Fruit fly (Drosophila melanogaster) whole organism, pupa: ENCODE data around the gene Ance-2.

Source experiments
- CG10348 ChIP-seq: fragments of 200-800 bp; sonication (Bioruptor generic); IDR thresholded peaks from 2 replicates; pipeline ENCODE4 v1.3.6; 2022; ENCODE audit warnings: missing biosample characterization, missing genetic modification characterization
- CG12605 ChIP-seq: fragments of 200-800 bp; sonication (Bioruptor generic); IDR thresholded peaks from 2 replicates; pipeline ENCODE4 v1.3.6; 2022; ENCODE audit warnings: missing biosample characterization, missing genetic modification characterization
- CG13204 ChIP-seq: fragments of 200-800 bp; sonication (Bioruptor generic); optimal IDR thresholded peaks from 2 replicates; lab custom pipeline; 2018; ENCODE audit warnings: missing biosample characterization, mild to moderate bottlenecking, missing genetic modification characterization, moderate library complexity
- CG14655 ChIP-seq: fragments of 200-800 bp; sonication (Bioruptor generic); optimal IDR thresholded peaks from 3 replicates; lab custom pipeline; 2017; ENCODE audit warnings: mild to moderate bottlenecking, missing biosample characterization, missing genetic modification reagents, missing genetic modification characterization
- CG15710 ChIP-seq: fragments of 200-800 bp; sonication (Bioruptor generic); optimal IDR thresholded peaks from 2 replicates; lab custom pipeline; 2018; ENCODE audit warnings: missing biosample characterization, mild to moderate bottlenecking, missing genetic modification characterization, moderate library complexity
- CG17806 ChIP-seq: fragments of 200-800 bp; sonication (Bioruptor generic); optimal IDR thresholded peaks from 2 replicates; lab custom pipeline; 2018; ENCODE audit warnings: missing biosample characterization, mild to moderate bottlenecking, missing genetic modification characterization, moderate library complexity
- CG32121 ChIP-seq: fragments of 200-800 bp; sonication (Bioruptor generic); IDR thresholded peaks from 2 replicates; pipeline ENCODE4 v1.3.6; 2022; ENCODE audit warnings: missing biosample characterization, missing genetic modification characterization
- CG34367 ChIP-seq: fragments of 200-800 bp; sonication (Bioruptor generic); optimal IDR thresholded peaks from 2 replicates; lab custom pipeline; 2018; ENCODE audit warnings: missing biosample characterization, mild to moderate bottlenecking, missing genetic modification characterization
- CG4496 ChIP-seq: fragments of 200-800 bp; sonication (Bioruptor generic); IDR thresholded peaks from 3 replicates; pipeline ENCODE4 v1.3.6; 2022; ENCODE audit warnings: missing biosample characterization, missing genetic modification characterization
- CG8159 ChIP-seq: fragments of 200-800 bp; sonication (Bioruptor generic); optimal IDR thresholded peaks from 3 replicates; lab custom pipeline; 2018; ENCODE audit warnings: missing biosample characterization, mild to moderate bottlenecking, missing genetic modification characterization, moderate library complexity
- CG8301 ChIP-seq: fragments of 200-800 bp; sonication (Bioruptor generic); optimal IDR thresholded peaks from 2 replicates; lab custom pipeline; 2018; ENCODE audit warnings: missing biosample characterization, mild to moderate bottlenecking, missing genetic modification characterization
- CG9948 ChIP-seq: fragments of 200-800 bp; sonication (Bioruptor generic); optimal IDR thresholded peaks from 2 replicates; lab custom pipeline; 2018; ENCODE audit warnings: missing biosample characterization, mild to moderate bottlenecking, missing genetic modification characterization, moderate library complexity
- D1 ChIP-seq: fragments of 200-800 bp; sonication (Bioruptor generic); optimal IDR thresholded peaks from 2 replicates; lab custom pipeline; 2018; ENCODE audit warnings: missing biosample characterization, mild to moderate bottlenecking, missing genetic modification characterization, moderate library complexity
- EcR ChIP-seq: fragments of 200-800 bp; sonication (Bioruptor generic); optimal IDR thresholded peaks from 3 replicates; lab custom pipeline; 2019; ENCODE audit warnings: missing biosample characterization, missing genetic modification characterization, mild to moderate bottlenecking, moderate library complexity, missing genetic modification reagents
- Ets98B ChIP-seq: fragments of 200-800 bp; sonication (Bioruptor generic); IDR thresholded peaks from 2 replicates; pipeline ENCODE4 v1.3.6; 2022; ENCODE audit warnings: missing biosample characterization, missing genetic modification characterization
- Pif1A ChIP-seq: fragments of 200-800 bp; sonication (Bioruptor generic); optimal IDR thresholded peaks from 3 replicates; lab custom pipeline; 2016; ENCODE audit warnings: missing biosample characterization, missing genetic modification characterization
- Pif1B ChIP-seq: fragments of 200-800 bp; sonication (Bioruptor generic); optimal IDR thresholded peaks from 3 replicates; lab custom pipeline; 2016; ENCODE audit warnings: missing biosample characterization, missing genetic modification characterization
- Snoo ChIP-seq: fragments of 200-800 bp; sonication (Bioruptor generic); optimal IDR thresholded peaks from 3 replicates; lab custom pipeline; 2017; ENCODE audit warnings: missing biosample characterization, mild to moderate bottlenecking, missing genetic modification characterization, inconsistent platforms
- fd96Ca ChIP-seq: fragments of 200-800 bp; sonication (Bioruptor generic); IDR thresholded peaks from 3 replicates; pipeline ENCODE4 v1.3.6; 2022; ENCODE audit warnings: missing biosample characterization, missing genetic modification characterization
- gl ChIP-seq: fragments of 200-800 bp; sonication (Bioruptor generic); optimal IDR thresholded peaks from 2 replicates; lab custom pipeline; 2018; ENCODE audit warnings: missing biosample characterization, mild to moderate bottlenecking, missing genetic modification characterization
- rn ChIP-seq: fragments of 200-800 bp; sonication (Bioruptor generic); IDR thresholded peaks from 2 replicates; pipeline ENCODE4 v1.3.6; 2022; ENCODE audit warnings: missing biosample characterization, missing genetic modification characterization

Ance-2 gene

dm6 chr2L:13881387-13881902 lies 27.7 kb upstream of the Ance-2 start:
- TF ChIP-seq fd96Ca, result 0 out of 3 replicates have a peak, but pooled peaks have one; percentile 33
- no peak for TF ChIP-seq CG12605 (GFP tag; lab: Robert Waterston, UW)

DNA sequence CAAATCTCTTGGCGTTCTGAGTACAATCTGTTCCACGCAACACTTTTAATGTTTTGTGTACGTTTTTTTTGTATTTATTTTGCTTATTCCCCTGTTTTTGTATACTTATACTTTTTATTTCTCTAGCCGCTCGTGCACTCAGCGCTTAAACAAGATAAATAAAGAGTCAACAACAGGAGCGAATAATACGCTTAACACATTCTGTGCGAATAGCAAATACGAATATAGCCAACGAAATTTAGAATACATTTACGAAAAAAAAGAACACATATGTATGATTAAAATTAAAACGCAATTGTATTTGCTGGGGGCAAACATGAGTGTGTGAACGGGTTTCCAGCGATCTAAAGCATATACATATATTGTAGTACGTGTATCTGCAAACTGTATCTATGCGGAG lies 27.2 kb upstream of the Ance-2 start:
- TF ChIP-seq CG9948 (no peak), Pif1A (GFP tag; lab: Kevin White, UChicago) (peak; percentile 0)

DNA sequence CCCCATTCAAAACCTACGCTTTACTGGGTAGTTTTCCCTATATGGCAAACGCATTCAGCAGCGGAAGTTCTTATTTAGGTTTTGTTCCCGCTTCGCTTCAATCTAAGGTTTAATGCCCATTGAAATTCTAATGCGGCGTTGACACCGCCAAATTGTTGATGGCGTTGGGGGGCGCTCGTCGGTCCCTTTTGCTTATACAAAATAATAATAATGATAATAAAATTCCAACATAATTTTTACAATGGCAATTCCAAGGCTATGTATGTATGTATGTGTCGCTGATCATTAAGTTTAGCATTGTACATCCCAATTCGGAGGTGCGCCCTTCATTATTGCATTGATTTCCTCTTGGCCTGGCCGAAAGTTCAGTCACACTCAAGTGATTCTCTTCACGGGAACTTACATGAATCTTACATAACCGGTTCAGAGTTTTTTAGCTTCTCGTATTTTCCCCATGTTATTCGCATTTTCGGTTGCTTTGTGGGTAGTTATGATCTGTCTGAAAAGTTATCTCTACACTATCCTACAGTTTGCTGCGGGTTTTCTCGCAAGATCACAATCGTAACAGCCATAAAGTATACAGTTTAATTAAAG lies 25.0 kb upstream of the Ance-2 start:
- TF ChIP-seq CG17806, result no peak
- TF ChIP-seq Snoo (tag; lab: Kevin White, UChicago), result no peak
- peak; percentile 55 for TF ChIP-seq EcR (GFP tag; lab: Kevin White, UChicago)

DNA sequence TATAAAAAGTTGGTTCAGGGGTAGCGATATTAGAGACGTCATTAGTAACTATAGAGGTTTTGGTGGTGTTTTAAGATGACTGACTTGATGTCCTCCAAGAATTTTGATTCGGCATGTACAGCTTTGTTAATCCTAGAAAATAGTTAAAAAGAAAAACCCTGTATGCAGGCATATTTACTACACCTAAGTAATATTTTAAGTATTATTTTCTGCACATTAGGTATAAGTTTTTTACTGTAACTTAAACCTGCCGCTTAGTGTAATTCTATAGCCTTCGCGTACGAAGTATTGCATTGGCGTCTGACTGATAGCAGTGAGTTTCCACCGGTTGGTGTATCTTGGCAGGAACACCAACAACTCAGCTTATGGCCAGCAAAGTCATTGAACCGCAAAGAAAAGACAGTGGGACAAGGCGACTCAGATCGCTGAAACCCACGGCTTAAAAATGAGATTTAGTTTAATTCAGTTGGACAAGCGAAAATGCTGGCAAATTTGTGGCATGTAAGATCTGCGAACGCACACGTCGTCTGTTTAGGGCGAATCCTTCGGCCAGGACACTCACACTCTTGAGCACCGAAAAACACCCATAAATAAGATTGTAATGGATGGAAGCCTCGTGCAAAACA lies 24.3 kb upstream of the Ance-2 start:
- TF ChIP-seq CG17806 (peak; percentile 24), CG8159 (tag; lab: Kevin White, UChicago) (peak; percentile 63), Pif1A (GFP tag; lab: Kevin White, UChicago) (no peak), CG4496 (GFP tag; lab: Robert Waterston, UW) (0 out of 3 replicates have a peak, but pooled peaks have one; percentile 51), fd96Ca (no peak), Ets98B (GFP tag; lab: Robert Waterston, UW) (no peak), CG12605 (GFP tag; lab: Robert Waterston, UW) (no peak), gl (tag; lab: Kevin White, UChicago) (no peak), CG15710 (tag; lab: Kevin White, UChicago) (peak; percentile 20), CG10348 (GFP tag; lab: Robert Waterston, UW) (no peak), CG32121 (no peak), D1 (tag; lab: Kevin White, UChicago) (no peak), CG13204 (GFP tag; lab: Kevin White, UChicago) (no peak), CG14655 (peak; percentile 51), CG8301 (tag; lab: Kevin White, UChicago) (peak; percentile 34), Snoo (tag; lab: Kevin White, UChicago) (peak; percentile 49), EcR (GFP tag; lab: Kevin White, UChicago) (peak; percentile 83), CG9948 (no peak), Pif1B (GFP tag; lab: Kevin White, UChicago) (peak; percentile 18), CG34367 (tag; lab: Kevin White, UChicago) (no peak), rn (GFP tag; lab: Robert Waterston, UW) (no peak)

DNA sequence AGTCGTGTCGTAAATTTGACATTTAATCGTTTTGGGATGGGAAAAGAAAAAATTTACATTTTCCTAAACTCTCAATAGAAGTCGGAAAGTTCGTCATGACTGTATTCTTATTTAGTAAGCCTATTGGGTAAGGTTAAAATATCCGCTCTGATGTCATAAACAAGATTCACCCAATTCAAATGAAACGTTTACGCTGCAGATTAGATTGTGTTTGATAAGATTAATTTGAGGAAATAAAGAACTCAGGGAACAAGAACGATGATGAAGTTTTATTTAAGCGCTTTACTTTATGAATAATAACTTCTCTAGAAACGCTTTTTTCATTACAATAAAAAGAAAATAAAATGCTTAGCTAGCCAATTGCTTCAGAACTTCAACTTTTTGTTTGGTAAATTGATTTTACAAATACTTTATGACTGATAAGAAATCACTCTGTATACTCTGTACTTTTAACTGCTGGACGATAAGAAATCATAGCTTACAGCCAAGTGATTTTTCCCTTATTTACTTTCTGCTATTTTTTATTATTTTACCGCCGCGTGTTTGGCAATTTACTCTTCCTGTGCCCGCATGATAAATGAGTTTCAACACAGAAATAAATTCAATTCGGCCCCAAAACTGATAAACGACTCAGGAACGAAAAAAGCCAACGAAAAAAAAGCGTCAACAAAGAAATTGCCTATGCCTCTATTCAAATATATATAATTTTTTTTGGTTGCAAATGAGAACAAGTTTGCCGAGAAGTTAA lies 22.6 kb upstream of the Ance-2 start:
- TF ChIP-seq CG8159 (tag; lab: Kevin White, UChicago), result no peak
- peak; percentile 20 for TF ChIP-seq CG14655

DNA sequence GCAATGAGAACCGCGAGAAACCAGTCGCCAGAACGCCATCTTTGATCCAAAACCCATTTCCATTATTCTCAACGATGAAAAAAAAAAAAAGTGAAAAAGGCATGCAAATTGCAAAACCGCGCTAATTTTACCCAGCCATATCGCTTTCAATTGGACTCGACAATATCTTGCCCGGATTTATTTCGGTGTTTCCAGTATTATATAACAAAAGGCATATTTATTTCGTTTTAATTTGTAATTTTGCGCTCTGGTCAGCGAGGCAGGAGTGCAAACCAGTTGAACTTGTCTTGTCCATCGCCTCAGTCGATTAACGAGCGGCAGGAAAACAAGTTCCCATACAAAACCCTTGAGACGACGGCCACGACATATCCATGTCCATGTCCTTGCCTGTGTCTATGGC lies 19.2 kb upstream of the Ance-2 start:
- TF ChIP-seq EcR (GFP tag; lab: Kevin White, UChicago) (peak; percentile 57), CG4496 (GFP tag; lab: Robert Waterston, UW) (no peak)

dm6 chr2L:13892826-13893225 lies 16.3 kb upstream of the Ance-2 start:
- TF ChIP-seq CG13204 (GFP tag; lab: Kevin White, UChicago), result no peak
- no peak for TF ChIP-seq Pif1B (GFP tag; lab: Kevin White, UChicago)
- TF ChIP-seq CG8301 (tag; lab: Kevin White, UChicago), result no peak
- no peak for TF ChIP-seq CG32121

- TF ChIP-seq CG34367 (tag; lab: Kevin White, UChicago) (peak; percentile 29), Ets98B (GFP tag; lab: Robert Waterston, UW) (no peak; the same call in 1 of the 2 replicates), CG8159 (tag; lab: Kevin White, UChicago) (no peak), CG4496 (GFP tag; lab: Robert Waterston, UW) (peak; percentile 29; the same call in 1 of the 3 replicates), CG17806 (peak; percentile 68), CG12605 (GFP tag; lab: Robert Waterston, UW) (peak; percentile 33; the same call in 1 of the 2 replicates), rn (GFP tag; lab: Robert Waterston, UW) (no peak), CG14655 (no peak), CG15710 (tag; lab: Kevin White, UChicago) (peak; percentile 48), CG13204 (GFP tag; lab: Kevin White, UChicago) (peak; percentile 21), CG32121 (no peak), CG9948 (peak; percentile 60)
These were observed 15.7 kb upstream of the Ance-2 start for dm6 chr2L:13893439-13893838.
